Fruit fly (Drosophila melanogaster) whole organism, wandering third instar larva: Measurements from ENCODE around the gene Ca-alpha1T.

Source experiments
- Dfd ChIP-seq: fragments of >200 bp; optimal IDR thresholded peaks from 2 replicates; lab custom pipeline; 2017; ENCODE audit warnings: missing biosample characterization, missing genetic modification characterization
- GATAd ChIP-seq: sonication (Bioruptor generic); optimal IDR thresholded peaks from 2 replicates; lab custom pipeline; 2016; ENCODE audit warnings: missing biosample characterization, missing genetic modification characterization
- Jra ChIP-seq: sonication (Bioruptor generic); optimal IDR thresholded peaks from 2 replicates; lab custom pipeline; 2016; ENCODE audit warnings: missing biosample characterization, missing genetic modification characterization
- fru ChIP-seq: fragments of 200-800 bp; sonication (Bioruptor generic); optimal IDR thresholded peaks from 3 replicates; lab custom pipeline; 2016; ENCODE audit warnings: missing biosample characterization, mild to moderate bottlenecking, missing genetic modification characterization
- h ChIP-seq: fragments of 200-800 bp; sonication (Bioruptor generic); optimal IDR thresholded peaks from 3 replicates; lab custom pipeline; 2016; ENCODE audit warnings: missing biosample characterization, mild to moderate bottlenecking, missing genetic modification characterization
- psq ChIP-seq: fragments of 200-800 bp; sonication (Bioruptor generic); optimal IDR thresholded peaks from 3 replicates; lab custom pipeline; 2017; ENCODE audit warnings: missing biosample characterization, mild to moderate bottlenecking, missing genetic modification characterization, moderate library complexity
- usp ChIP-seq: fragments of >200 bp; optimal IDR thresholded peaks from 2 replicates; lab custom pipeline; 2017; ENCODE audit warnings: missing biosample characterization, missing genetic modification characterization
- woc ChIP-seq: sonication (Bioruptor generic); optimal IDR thresholded peaks from 2 replicates; lab custom pipeline; 2016; ENCODE audit warnings: missing biosample characterization, mild to moderate bottlenecking, missing genetic modification characterization

- TF ChIP-seq Dfd (GFP tag; lab: Kevin White, UChicago) (no peak), Jra (GFP tag; lab: Kevin White, UChicago) (no peak), fru (GFP tag; lab: Kevin White, UChicago) (no peak), psq (no peak), woc (no peak), GATAd (GFP tag; lab: Kevin White, UChicago) (no peak), usp (GFP tag; lab: Kevin White, UChicago) (no peak), h (GFP tag; lab: Kevin White, UChicago) (no peak)
These were observed 7.5 kb upstream of the Ca-alpha1T start, which contains the start of gene CG43090 for dm6 chrX:6199791-6200190.
